Worm (Caenorhabditis elegans) whole organism, early embryonic: ENCODE measurements around the gene F54F7.14.

Experiments used
- B0310.2 ChIP-seq: sonication (generic microtip); optimal IDR thresholded peaks from 2 replicates; lab custom pipeline; 2016; ENCODE audit warnings: mild to moderate bottlenecking, missing genetic modification characterization, missing compliant biosample characterization
- F13C5.2 ChIP-seq: sonication (generic microtip); optimal IDR thresholded peaks from 2 replicates; lab custom pipeline; 2017; ENCODE audit warnings: mild to moderate bottlenecking, missing genetic modification characterization, inconsistent platforms, missing compliant biosample characterization
- aly-1 ChIP-seq: sonication (generic microtip); optimal IDR thresholded peaks from 2 replicates; lab custom pipeline; 2016; ENCODE audit warnings: missing genetic modification characterization, missing compliant biosample characterization
- ama-1 ChIP-seq: fragments of 150-350 bp; optimal IDR thresholded peaks from 2 replicates; lab custom pipeline; 2014
- ceh-36 ChIP-seq: sonication (generic microtip); optimal IDR thresholded peaks from 2 replicates; lab custom pipeline; 2016; ENCODE audit warnings: missing genetic modification characterization, inconsistent platforms, missing compliant biosample characterization
- ets-7 ChIP-seq: sonication (generic microtip); optimal IDR thresholded peaks from 2 replicates; lab custom pipeline; 2016; ENCODE audit warnings: missing genotype, missing genetic modification characterization, missing compliant biosample characterization
- hmbx-1 ChIP-seq: sonication (generic microtip); optimal IDR thresholded peaks from 2 replicates; lab custom pipeline; 2016; ENCODE audit warnings: mild to moderate bottlenecking, missing genetic modification characterization, missing compliant biosample characterization
- hmg-4 ChIP-seq: fragments of 200-800 bp; sonication (Bioruptor generic); optimal IDR thresholded peaks from 2 replicates; lab custom pipeline; 2018; ENCODE audit warnings: mild to moderate bottlenecking, missing genetic modification characterization, missing compliant biosample characterization
- hnd-1 ChIP-seq: sonication (generic microtip); optimal IDR thresholded peaks from 2 replicates; lab custom pipeline; 2016; ENCODE audit warnings: missing genetic modification characterization, missing compliant biosample characterization
- scrt-1 ChIP-seq: fragments of 200-800 bp; sonication (Bioruptor generic); IDR thresholded peaks from 2 replicates; pipeline ENCODE4 v1.3.6; 2022; ENCODE audit warnings: missing genetic modification characterization, missing compliant biosample characterization
- sea-1 ChIP-seq: fragments of 200-800 bp; sonication (Bioruptor generic); conservative IDR thresholded peaks from 2 replicates; pipeline ENCODE4 v1.3.6; 2022; ENCODE audit warnings: missing genetic modification characterization, missing compliant biosample characterization
- tbx-37 ChIP-seq: fragments of 200-800 bp; sonication (Bioruptor generic); conservative IDR thresholded peaks from 2 replicates; pipeline ENCODE4 v1.3.6; 2022; ENCODE audit warnings: missing genetic modification reagents, missing genetic modification characterization, missing compliant biosample characterization

DNA sequence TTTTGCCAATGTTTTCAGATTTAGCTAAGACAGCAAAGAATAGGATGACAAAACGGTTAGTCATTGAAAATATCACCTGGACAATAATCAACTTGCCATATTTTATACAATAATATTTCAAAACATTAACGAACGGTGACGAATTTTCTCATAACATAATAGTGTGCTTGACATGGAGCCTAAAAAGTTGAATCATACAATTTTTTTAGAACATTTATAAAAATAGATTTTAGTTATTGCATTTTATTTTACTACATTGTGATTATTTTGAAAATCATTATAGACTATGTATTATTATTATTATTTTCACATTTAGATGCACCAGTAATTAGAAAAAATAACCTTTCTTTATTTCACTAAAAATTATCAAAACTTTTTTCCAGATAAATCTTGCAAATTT lies 2.1 kb upstream of the F54F7.14 start, which contains the start of gene F54F7.9:
- TF ChIP-seq aly-1 (tag; lab: Kevin White, UChicago) (no peak), ceh-36 (tag; lab: Kevin White, UChicago) (no peak), ama-1 (no peak), F13C5.2 (tag; lab: Kevin White, UChicago) (no peak), hnd-1 (no peak), sea-1 (GFP tag; lab: Robert Waterston, UW) (no peak), ets-7 (no peak), tbx-37 (GFP tag; lab: Robert Waterston, UW) (no peak), B0310.2 (tag; lab: Kevin White, UChicago) (no peak), scrt-1 (GFP tag; lab: Robert Waterston, UW) (no peak), hmg-4 (GFP tag; lab: Kevin White, UChicago) (no peak), hmbx-1 (tag; lab: Kevin White, UChicago) (no peak)
